Fruit fly (Drosophila melanogaster): ENCODE data around the gene CG8004.

Gene CG8004

dm6 chr3L:19954426-19954825 lies 26.1 kb upstream of the CG8004 start, which contains the start of gene CG42654:
Gene CG42654 (minus strand): TSS chr3L:19954526.
- TF ChIP-seq Ptx1 (GFP tag; IDR thresholded peaks at IDR 0.05) (no peak), TFAM (GFP tag; optimal IDR thresholded peaks at IDR 0.05) (no peak), Aef1 (GFP tag; IDR thresholded peaks at IDR 0.05) (no peak), vfl (GFP tag; optimal IDR thresholded peaks at IDR 0.05) (no peak), hth (optimal IDR thresholded peaks at IDR 0.05) (no peak), zfh2 (GFP tag; optimal IDR thresholded peaks at IDR 0.05) (no peak), stwl (tag; optimal IDR thresholded peaks at IDR 0.05) (no peak), BtbVII (GFP tag; optimal IDR thresholded peaks at IDR 0.05) (no peak), CG33213 (GFP tag; optimal IDR thresholded peaks at IDR 0.05) (no peak), seq (GFP tag; IDR thresholded peaks at IDR 0.05) (no peak), Mad (GFP tag; optimal IDR thresholded peaks at IDR 0.05) (no peak)

dm6 chr3L:19953612-19954011 lies 25.3 kb upstream of the CG8004 start, which contains the start of gene CG42655:
Gene CG42655 (minus strand): TSS chr3L:19953712.
- TF ChIP-seq Ravus (GFP tag; IDR thresholded peaks at IDR 0.05) (no peak), Camta (GFP tag; optimal IDR thresholded peaks at IDR 0.05) (no peak), CG43689 (GFP tag; IDR thresholded peaks at IDR 0.05) (no peak), CG1792 (GFP tag; optimal IDR thresholded peaks at IDR 0.05) (no peak), Neu2 (GFP tag; optimal IDR thresholded peaks at IDR 0.05; ENCODE audit: borderline replicate concordance) (no peak), sna (GFP tag; IDR thresholded peaks at IDR 0.05; ENCODE audit: partially characterized antibody) (no peak), CG6254 (GFP tag; optimal IDR thresholded peaks at IDR 0.05) (no peak), CG11247 (GFP tag; IDR thresholded peaks at IDR 0.05) (no peak), sim (GFP tag; IDR thresholded peaks at IDR 0.05) (no peak), dan (GFP tag; IDR thresholded peaks at IDR 0.05) (no peak), nerfin-1 (tag; optimal IDR thresholded peaks at IDR 0.05) (no peak), so (GFP tag; IDR thresholded peaks at IDR 0.05) (no peak), Doc2 (GFP tag; IDR thresholded peaks at IDR 0.05) (no peak), Taf1 (GFP tag; IDR thresholded peaks at IDR 0.05) (no peak), cas (GFP tag; IDR thresholded peaks at IDR 0.05) (no peak), esg (GFP tag; conservative IDR thresholded peaks at IDR 0.05) (no peak), CG7372 (GFP tag; IDR thresholded peaks at IDR 0.05) (no peak), pros (GFP tag; optimal IDR thresholded peaks at IDR 0.05) (no peak)

- TF ChIP-seq grn (GFP tag; optimal IDR thresholded peaks at IDR 0.05): no peak
- no peak for TF ChIP-seq pzg (GFP tag; optimal IDR thresholded peaks at IDR 0.05)
- no peak for TF ChIP-seq ssp (GFP tag; IDR thresholded peaks at IDR 0.05)
- TF ChIP-seq Ets97D (GFP tag; optimal IDR thresholded peaks at IDR 0.05): no peak
- no peak for TF ChIP-seq CG10267 (tag; optimal IDR thresholded peaks at IDR 0.05)
- TF ChIP-seq croc (GFP tag; conservative IDR thresholded peaks at IDR 0.05): no peak
- TF ChIP-seq Hr51 (GFP tag; optimal IDR thresholded peaks at IDR 0.05): no peak
- TF ChIP-seq oc (tag; optimal IDR thresholded peaks at IDR 0.05): no peak
- no peak for TF ChIP-seq CG6175 (GFP tag; IDR thresholded peaks at IDR 0.05)
- no peak for TF ChIP-seq Dll (GFP tag; IDR thresholded peaks at IDR 0.05; ENCODE audit: partially characterized antibody)
- no peak for TF ChIP-seq dimm (GFP tag; IDR thresholded peaks at IDR 0.05)
- TF ChIP-seq nerfin-2 (GFP tag; IDR thresholded peaks at IDR 0.05; ENCODE audit: partially characterized antibody): no peak
- no peak for TF ChIP-seq sisA (GFP tag; IDR thresholded peaks at IDR 0.05)
- no peak for TF ChIP-seq Optix (GFP tag; IDR thresholded peaks at IDR 0.05)
These were observed 24.4 kb upstream of the CG8004 start, which contains the start of gene CG33710 for dm6 chr3L:19952690-19953089. Gene CG33710 (minus strand): TSS chr3L:19952790.
